Worm (Caenorhabditis elegans): ENCODE measurements around the gene cccp-1.
A peak's percentile ranks its signal among the peaks of the same experiment; 100 is the strongest.

Gene cccp-1

ce11 chrIII:12453785-12454184, 18.9 kb upstream of the cccp-1 start:
- TF ChIP-seq jun-1 (tag; optimal IDR thresholded peaks at IDR 0.05) (no peak), efl-1 (optimal IDR thresholded peaks at IDR 0.05) (no peak), efl-1 (GFP tag; optimal IDR thresholded peaks at IDR 0.05 in 1 of 2) (peak in 1 of 2 experiments; percentile 70), elt-2 (tag; optimal IDR thresholded peaks at IDR 0.05) (peak; percentile 76), dsc-1 (tag; optimal IDR thresholded peaks at IDR 0.05) (no peak), irx-1 (tag; optimal IDR thresholded peaks at IDR 0.05) (no peak), ztf-4 (tag; optimal IDR thresholded peaks at IDR 0.05) (no peak)

- peak in 1 of 2 experiments; percentile 53 for TF ChIP-seq efl-1 (optimal IDR thresholded peaks at IDR 0.05)
- peak; percentile 34 to 95 for TF ChIP-seq efl-1 (GFP tag; optimal IDR thresholded peaks at IDR 0.05 in 1 of 2)
- peak in 2 of 3 experiments; percentile 23 to 39 for TF ChIP-seq dpl-1 (GFP tag; optimal IDR thresholded peaks at IDR 0.05)
- TF ChIP-seq fkh-10 (GFP tag; optimal IDR thresholded peaks at IDR 0.05), result no peak
- TF ChIP-seq lin-35 (GFP tag; optimal IDR thresholded peaks at IDR 0.05), result peak in 1 of 2 experiments; percentile 13
- TF ChIP-seq ztf-4 (tag; optimal IDR thresholded peaks at IDR 0.05), result peak; percentile 79
- no peak for TF ChIP-seq efl-3 (GFP tag; optimal IDR thresholded peaks at IDR 0.05)
- no peak for TF ChIP-seq fkh-4 (tag; optimal IDR thresholded peaks at IDR 0.05; ENCODE audit: borderline replicate concordance)
- no peak for TF ChIP-seq sox-4 (tag; optimal IDR thresholded peaks at IDR 0.05)
These were observed 16.8 kb upstream of the cccp-1 start for ce11 chrIII:12455651-12456420.

- TF ChIP-seq nhr-20 (tag; optimal IDR thresholded peaks at IDR 0.05) (no peak), xbp-1 (tag; optimal IDR thresholded peaks at IDR 0.05) (peak; percentile 41), nhr-84 (tag; optimal IDR thresholded peaks at IDR 0.05) (no peak), nhr-47 (tag; optimal IDR thresholded peaks at IDR 0.05) (no peak), fos-1 (tag; optimal IDR thresholded peaks at IDR 0.05) (no peak), mep-1 (tag; optimal IDR thresholded peaks at IDR 0.05) (peak; percentile 63), lin-39 (tag; optimal IDR thresholded peaks at IDR 0.05) (no peak), efl-1 (optimal IDR thresholded peaks at IDR 0.05) (peak; percentile 44 to 52), efl-1 (GFP tag; optimal IDR thresholded peaks at IDR 0.05 in 1 of 2) (peak; percentile 21 to 61), grh-1 (GFP tag; IDR thresholded peaks at IDR 0.05) (no peak), vab-15 (tag; optimal IDR thresholded peaks at IDR 0.05) (no peak), dpl-1 (GFP tag; optimal IDR thresholded peaks at IDR 0.05) (peak; percentile 9 to 56 (median 41)), fkh-8 (tag; optimal IDR thresholded peaks at IDR 0.05) (no peak), isw-1 (GFP tag; IDR thresholded peaks at IDR 0.05) (no peak), fkh-4 (tag; optimal IDR thresholded peaks at IDR 0.05; ENCODE audit: borderline replicate concordance) (no peak), snu-23 (GFP tag; optimal IDR thresholded peaks at IDR 0.05) (peak; percentile 52), lir-3 (tag; optimal IDR thresholded peaks at IDR 0.05; ENCODE audit: poor library complexity) (no peak), pax-3 (tag; optimal IDR thresholded peaks at IDR 0.05) (no peak), nhr-12 (tag; optimal IDR thresholded peaks at IDR 0.05) (no peak), nhr-71 (tag; optimal IDR thresholded peaks at IDR 0.05) (no peak), pag-3 (tag; optimal IDR thresholded peaks at IDR 0.05; ENCODE audit: borderline replicate concordance, insufficient read depth) (no peak), zag-1 (tag; optimal IDR thresholded peaks at IDR 0.05) (no peak), lin-14 (GFP tag; optimal IDR thresholded peaks at IDR 0.05) (no peak), ceh-88 (GFP tag; IDR thresholded peaks at IDR 0.05) (no peak), nhr-19 (GFP tag; conservative IDR thresholded peaks at IDR 0.05) (no peak), egl-13 (tag; optimal IDR thresholded peaks at IDR 0.05) (no peak), tbx-2 (tag; optimal IDR thresholded peaks at IDR 0.05) (no peak), lsy-2 (tag; optimal IDR thresholded peaks at IDR 0.05) (peak; percentile 37 to 48), lin-13 (GFP tag; optimal IDR thresholded peaks at IDR 0.05) (no peak), hlh-4 (tag; optimal IDR thresholded peaks at IDR 0.05) (no peak), elt-3 (tag; optimal IDR thresholded peaks at IDR 0.05) (peak in 1 of 6 experiments; percentile 18), lin-35 (GFP tag; optimal IDR thresholded peaks at IDR 0.05) (peak; percentile 42 to 66), mef-2 (tag; optimal IDR thresholded peaks at IDR 0.05) (no peak), fkh-10 (GFP tag; optimal IDR thresholded peaks at IDR 0.05) (no peak), ceh-82 (tag; optimal IDR thresholded peaks at IDR 0.05) (peak in 1 of 3 experiments; percentile 2), elt-2 (tag; optimal IDR thresholded peaks at IDR 0.05) (no peak), F16B12.6 (tag; optimal IDR thresholded peaks at IDR 0.05) (peak; percentile 17)
These were observed 15.6 kb upstream of the cccp-1 start, which contains the start of the genes scav-3 and Y49E10.21 for ce11 chrIII:12456801-12457647. Gene scav-3 (minus strand): TSS chrIII:12456850. Gene Y49E10.21 (plus strand): TSS chrIII:12457597.
